Fruit fly (Drosophila melanogaster): ENCODE measurements around the gene CG31668.

dm6 chr2L:2251175-2251574, 45.2 kb upstream of the CG31668 start, which contains the start of gene Ser12:
- TF ChIP-seq Myc (optimal IDR thresholded peaks at IDR 0.05) (no peak), usp (GFP tag; optimal IDR thresholded peaks at IDR 0.05) (no peak), CG9705 (GFP tag; optimal IDR thresholded peaks at IDR 0.05) (no peak), fru (GFP tag; optimal IDR thresholded peaks at IDR 0.05) (no peak), foxo (GFP tag; optimal IDR thresholded peaks at IDR 0.05) (no peak)

All from whole organism, wandering third instar larva.